Fruit fly (Drosophila melanogaster): ENCODE measurements around the gene Der-1.

DNA sequence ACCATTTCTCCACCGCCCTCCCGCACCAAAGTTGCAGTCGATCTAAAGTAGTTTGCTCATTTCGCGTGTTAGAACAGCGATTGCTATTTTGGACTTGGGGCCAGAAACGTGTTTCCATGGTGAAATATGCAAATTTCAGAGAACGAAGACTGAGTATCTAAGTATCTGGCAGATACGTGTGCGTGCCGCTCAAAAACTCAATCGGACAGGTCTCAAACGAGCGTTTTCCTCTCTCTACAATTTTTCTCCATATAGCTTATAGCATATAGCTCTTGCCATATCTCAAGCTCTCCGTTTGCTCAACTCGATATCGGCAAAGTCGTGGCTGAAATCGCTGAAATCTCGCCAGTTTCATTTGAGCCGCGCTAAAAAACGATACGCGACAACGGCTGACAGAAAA, 46.4 kb upstream of the Der-1 start:
- TF ChIP-seq CG11294 (GFP tag; IDR thresholded peaks at IDR 0.05): no peak
- no peak for TF ChIP-seq CG16779 (tag; optimal IDR thresholded peaks at IDR 0.05)
- TF ChIP-seq Gug (GFP tag; IDR thresholded peaks at IDR 0.05): no peak

All from whole organism, prepupa.